Fruit fly (Drosophila melanogaster) whole organism, prepupa: ENCODE data around the gene CG33510.

Experiments used
- cyc ChIP-seq: fragments of 200-800 bp; sonication (Bioruptor generic); optimal IDR thresholded peaks from 3 replicates; lab custom pipeline; 2016; ENCODE audit warnings: missing biosample characterization, missing genetic modification characterization
- topi ChIP-seq: fragments of 200-800 bp; sonication (Bioruptor generic); optimal IDR thresholded peaks from 3 replicates; lab custom pipeline; 2016; ENCODE audit warnings: missing biosample characterization, missing genetic modification characterization

dm6 chr2L:21037723-21038122 is 46.4 kb downstream of the CG33510 start:
- TF ChIP-seq cyc (GFP tag; lab: Kevin White, UChicago) = no peak
- TF ChIP-seq topi (GFP tag; lab: Kevin White, UChicago) = no peak
